Worm (Caenorhabditis elegans) whole organism, L4 larva: Measurements from ENCODE around the gene mpst-4.
"Not testable (repeated sequence)": the region's sequence is repeated elsewhere in the genome, so short reads cannot be mapped to it uniquely, and the experiment has no call there.

ENCODE experiments used
- F37D6.2 ChIP-seq: sonication (generic microtip); optimal IDR thresholded peaks from 2 replicates; lab custom pipeline; 2016; ENCODE audit warnings: mild to moderate bottlenecking, missing genetic modification characterization, missing compliant biosample characterization
- T20F7.1 ChIP-seq: fragments of 200-800 bp; sonication (Bioruptor generic); optimal IDR thresholded peaks from 2 replicates; lab custom pipeline; 2018; ENCODE audit warnings: mild to moderate bottlenecking, missing genetic modification characterization, missing compliant biosample characterization
- Y105C5A.15 ChIP-seq: fragments of 200-800 bp; sonication (Bioruptor generic); IDR thresholded peaks from 2 replicates; pipeline ENCODE4 v1.3.6; 2022; ENCODE audit warnings: missing genetic modification characterization, missing compliant biosample characterization
- Y48G9A.11 ChIP-seq: fragments of 200-800 bp; sonication (Bioruptor generic); IDR thresholded peaks from 2 replicates; pipeline ENCODE4 v1.3.6; 2022; ENCODE audit warnings: missing genetic modification reagents, missing genetic modification characterization, missing compliant biosample characterization
- Y5F2A.4 ChIP-seq: fragments of 200-800 bp; sonication (Bioruptor generic); optimal IDR thresholded peaks from 2 replicates; lab custom pipeline; 2018; ENCODE audit warnings: mild to moderate bottlenecking, missing genetic modification characterization, missing compliant biosample characterization
- aha-1 ChIP-seq: fragments of 150-350 bp; peaks from one replicate; lab custom pipeline; 2014; ENCODE audit warnings: missing biosample characterization, missing genetic modification characterization
- ceh-44 ChIP-seq: fragments of 200-800 bp; sonication (Bioruptor generic); IDR thresholded peaks from 2 replicates; pipeline ENCODE4 v1.3.6; 2022; ENCODE audit warnings: missing genetic modification reagents, missing genetic modification characterization, missing compliant biosample characterization
- ceh-62 ChIP-seq: sonication (generic microtip); optimal IDR thresholded peaks from 2 replicates; lab custom pipeline; 2017; ENCODE audit warnings: missing biosample characterization, missing genetic modification characterization
- ceh-82 ChIP-seq: sonication (generic microtip); optimal IDR thresholded peaks from 2 replicates; lab custom pipeline; 2017; ENCODE audit warnings: missing biosample characterization, missing genetic modification characterization
- ces-1 ChIP-seq: fragments of 150-350 bp; sonication (generic microtip); optimal IDR thresholded peaks from 4 replicates; lab custom pipeline; 2014; ENCODE audit warnings: missing biosample characterization, missing genetic modification reagents, missing genetic modification characterization
- daf-12 ChIP-seq: fragments of 150-350 bp; optimal IDR thresholded peaks from 2 replicates; lab custom pipeline; 2014; ENCODE audit warnings: missing biosample characterization, missing genetic modification reagents, missing genetic modification characterization
- dmd-8 ChIP-seq: fragments of 200-800 bp; sonication (Bioruptor generic); IDR thresholded peaks from 2 replicates; pipeline ENCODE4 v1.3.6; 2022; ENCODE audit warnings: missing genetic modification characterization, missing compliant biosample characterization
- dpl-1 ChIP-seq: fragments of 150-350 bp; optimal IDR thresholded peaks from 2 replicates; lab custom pipeline; 2014; ENCODE audit warnings: missing biosample characterization, missing genetic modification reagents, missing genetic modification characterization
- duxl-1 ChIP-seq: sonication (generic microtip); optimal IDR thresholded peaks from 2 replicates; lab custom pipeline; 2016; ENCODE audit warnings: mild to moderate bottlenecking, missing genetic modification characterization, moderate library complexity, missing compliant biosample characterization; ENCODE audit not compliant: poor library complexity
- fkh-10 ChIP-seq: fragments of 150-350 bp; optimal IDR thresholded peaks from 2 replicates; lab custom pipeline; 2014; ENCODE audit warnings: missing biosample characterization, missing genetic modification reagents, missing genetic modification characterization
- fos-1 ChIP-seq: fragments of 150-350 bp; optimal IDR thresholded peaks from 2 replicates; lab custom pipeline; 2014; ENCODE audit warnings: missing biosample characterization, missing genetic modification characterization
- hif-1 ChIP-seq, 2 experiments: sonication (generic microtip); optimal IDR thresholded peaks; 2 replicates each; lab custom pipeline; 2016 to 2017; ENCODE audit warnings: missing compliant biosample characterization in 2 of 2, missing genetic modification characterization in 2 of 2, missing genetic modification reagents in 2 of 2, missing genotype in 2 of 2, mild to moderate bottlenecking in 1 of 2
- hlh-30 ChIP-seq: sonication (generic microtip); optimal IDR thresholded peaks from 2 replicates; lab custom pipeline; 2017; ENCODE audit warnings: antibody characterized with exemption, mild to moderate bottlenecking, missing genetic modification characterization, missing compliant biosample characterization; ENCODE audit not compliant: insufficient read depth
- hmg-1.1 ChIP-seq: fragments of 200-800 bp; sonication (Bioruptor generic); IDR thresholded peaks from 2 replicates; pipeline ENCODE4 v1.3.6; 2022; ENCODE audit warnings: missing genetic modification reagents, missing genetic modification characterization, missing compliant biosample characterization
- jun-1 ChIP-seq: fragments of 150-350 bp; optimal IDR thresholded peaks from 2 replicates; lab custom pipeline; 2014; ENCODE audit warnings: missing biosample characterization, missing genetic modification reagents, missing genetic modification characterization
- lim-7 ChIP-seq: fragments of 200-800 bp; sonication (Bioruptor generic); IDR thresholded peaks from 2 replicates; pipeline ENCODE4 v1.3.6; 2022; ENCODE audit warnings: missing genetic modification characterization, missing compliant biosample characterization
- lin-38 ChIP-seq: fragments of 200-800 bp; sonication (Bioruptor generic); IDR thresholded peaks from 2 replicates; pipeline ENCODE4 v1.3.6; 2022; ENCODE audit warnings: missing genetic modification reagents, missing genetic modification characterization, missing compliant biosample characterization
- lin-39 ChIP-seq: fragments of 150-350 bp; optimal IDR thresholded peaks from 2 replicates; lab custom pipeline; 2014; ENCODE audit warnings: missing biosample characterization, missing genetic modification reagents, missing genetic modification characterization
- mxl-2 ChIP-seq: fragments of 200-800 bp; sonication (Bioruptor generic); conservative IDR thresholded peaks from 2 replicates; pipeline ENCODE4 v1.3.6; 2022; ENCODE audit warnings: missing genetic modification reagents, missing genetic modification characterization, missing compliant biosample characterization
- mxl-3 ChIP-seq: fragments of 200-800 bp; sonication (Bioruptor generic); optimal IDR thresholded peaks from 2 replicates; lab custom pipeline; 2018; ENCODE audit warnings: mild to moderate bottlenecking, missing genetic modification characterization, missing compliant biosample characterization
- nhr-102 ChIP-seq: sonication (generic microtip); optimal IDR thresholded peaks from 2 replicates; lab custom pipeline; 2016; ENCODE audit warnings: mild to moderate bottlenecking, missing genetic modification characterization, moderate library complexity, missing compliant biosample characterization
- nhr-237 ChIP-seq: sonication (generic microtip); optimal IDR thresholded peaks from 2 replicates; lab custom pipeline; 2017; ENCODE audit warnings: missing biosample characterization, missing genetic modification characterization
- nhr-28 ChIP-seq: fragments of 150-350 bp; optimal IDR thresholded peaks from 2 replicates; lab custom pipeline; 2014; ENCODE audit warnings: missing biosample characterization, missing genetic modification characterization
- nhr-48 ChIP-seq: sonication (generic microtip); optimal IDR thresholded peaks from 2 replicates; lab custom pipeline; 2016; ENCODE audit warnings: mild to moderate bottlenecking, missing genetic modification characterization, missing compliant biosample characterization
- nhr-6 ChIP-seq: fragments of 150-350 bp; optimal IDR thresholded peaks from 2 replicates; lab custom pipeline; 2014; ENCODE audit warnings: missing biosample characterization, missing genetic modification characterization
- php-3 ChIP-seq: fragments of 200-800 bp; sonication (Bioruptor generic); IDR thresholded peaks from 2 replicates; pipeline ENCODE4 v1.3.6; 2022; ENCODE audit warnings: missing genetic modification reagents, missing genetic modification characterization, missing compliant biosample characterization
- rbr-2 ChIP-seq: sonication (generic microtip); optimal IDR thresholded peaks from 2 replicates; lab custom pipeline; 2016; ENCODE audit warnings: missing genotype, missing genetic modification characterization, missing compliant biosample characterization
- snpc-1.2 ChIP-seq: fragments of 200-800 bp; sonication (Bioruptor generic); IDR thresholded peaks from 2 replicates; pipeline ENCODE4 v1.3.6; 2022; ENCODE audit warnings: missing genetic modification reagents, missing genetic modification characterization, missing compliant biosample characterization
- unc-130 ChIP-seq: sonication (generic microtip); optimal IDR thresholded peaks from 2 replicates; lab custom pipeline; 2016; ENCODE audit warnings: missing genetic modification reagents, missing genetic modification characterization, missing compliant biosample characterization
- unc-62 ChIP-seq, 3 experiments: fragments of 150-350 bp in 1 of 3; sonication (generic microtip); optimal IDR thresholded peaks in 2 of 3; peaks in 1 of 3; 1 replicate in 1 of 3; 2 replicates in 2 of 3; lab custom pipeline; 2014 to 2017; ENCODE audit warnings: missing biosample characterization in 3 of 3, missing genetic modification characterization in 3 of 3, missing genetic modification reagents in 3 of 3, missing genotype in 1 of 3

The mpst-4 gene

ce11 chrII:4827734-4828609 lies 35.3 kb downstream of the mpst-4 start, which contains the start of the genes fbxb-88 and tbck-1:
Gene fbxb-88 (minus strand): TSS chrII:4827884.
Gene tbck-1 (plus strand): TSS chrII:4828559.
- TF ChIP-seq Y105C5A.15 = no peak
- no peak for TF ChIP-seq ces-1 (GFP tag; lab: Kevin White, UChicago)
- no peak for TF ChIP-seq mxl-3 (GFP tag; lab: Kevin White, UChicago)
- TF ChIP-seq rbr-2 (tag; lab: Kevin White, UChicago) = peak; percentile 38
- no peak for TF ChIP-seq nhr-237
- TF ChIP-seq nhr-6 (tag; lab: Kevin White, UChicago) = no peak
- TF ChIP-seq nhr-48 = no peak
- TF ChIP-seq hmg-1.1 = no peak
- TF ChIP-seq T20F7.1 = peak; percentile 58
- no peak for TF ChIP-seq Y5F2A.4 (GFP tag; lab: Kevin White, UChicago)
- no peak for TF ChIP-seq jun-1
- TF ChIP-seq unc-62 (GFP tag; optimal IDR thresholded peaks at IDR 0.05 in 1 of 2; lab: Kevin White, UChicago) = no peak
- TF ChIP-seq unc-62 (tag; optimal IDR thresholded peaks at IDR 0.05; lab: Kevin White, UChicago) = no peak
- no peak for TF ChIP-seq unc-130 (GFP tag; lab: Kevin White, UChicago)
- peak; percentile 96 for TF ChIP-seq dpl-1
- no peak for TF ChIP-seq F37D6.2 (tag; lab: Kevin White, UChicago)
- no peak for TF ChIP-seq daf-12 (tag; lab: Kevin White, UChicago)

ce11 chrII:4825133-4825532 lies 38.1 kb downstream of the mpst-4 start, which contains the start of the genes C33F10.8 and msp-40:
Gene C33F10.8 (minus strand): TSS chrII:4825233.
Gene msp-40 (plus strand): TSS chrII:4825414.
- TF ChIP-seq ceh-62 (tag; lab: Kevin White, UChicago); F37D6.2 (tag; lab: Kevin White, UChicago); unc-62 (GFP tag; optimal IDR thresholded peaks at IDR 0.05 in 1 of 2; lab: Kevin White, UChicago); unc-62 (tag; optimal IDR thresholded peaks at IDR 0.05; lab: Kevin White, UChicago): not testable (repeated sequence)

ce11 chrII:4822610-4823009 lies 40.6 kb downstream of the mpst-4 start:
- TF ChIP-seq nhr-28 (peak; percentile 87), mxl-2 (GFP tag; lab: Robert Waterston, UW) (no peak)
- TF ChIP-seq, all 104 proteins: peak for 1

- TF ChIP-seq snpc-1.2 (GFP tag; lab: Robert Waterston, UW) = no peak
- TF ChIP-seq nhr-28 = peak; percentile 64
- TF ChIP-seq nhr-48 = peak; percentile 46
- TF ChIP-seq mxl-3 (GFP tag; lab: Kevin White, UChicago) = peak; percentile 22
Measured at ce11 chrII:4821739-4822138, 41.5 kb downstream of the mpst-4 start, which contains the start of gene lact-5. Gene lact-5 (minus strand): TSS chrII:4821739.

ce11 chrII:4818780-4819179 lies 44.5 kb downstream of the mpst-4 start:
- TF ChIP-seq hif-1 (tag; optimal IDR thresholded peaks at IDR 0.05; lab: Kevin White, UChicago) = no peak
- TF ChIP-seq unc-62 (GFP tag; optimal IDR thresholded peaks at IDR 0.05 in 1 of 2; lab: Kevin White, UChicago) = peak in 1 of 2 experiments; percentile 94
- TF ChIP-seq unc-62 (tag; optimal IDR thresholded peaks at IDR 0.05; lab: Kevin White, UChicago) = no peak

- TF ChIP-seq nhr-237 = no peak
- TF ChIP-seq duxl-1 (tag; lab: Kevin White, UChicago) = no peak
- no peak for TF ChIP-seq php-3 (GFP tag; lab: Robert Waterston, UW)
- TF ChIP-seq dmd-8 (GFP tag; lab: Robert Waterston, UW) = no peak
- TF ChIP-seq lin-39 (tag; lab: Kevin White, UChicago) = no peak
- TF ChIP-seq ceh-82 (tag; lab: Kevin White, UChicago) = no peak
- TF ChIP-seq Y105C5A.15 = no peak
- TF ChIP-seq lin-38 (GFP tag; lab: Robert Waterston, UW) = no peak
- no peak for TF ChIP-seq lim-7
- no peak for TF ChIP-seq hlh-30
- no peak for TF ChIP-seq mxl-3 (GFP tag; lab: Kevin White, UChicago)
- no peak for TF ChIP-seq fkh-10 (GFP tag; lab: Kevin White, UChicago)
- no peak for TF ChIP-seq fos-1
- TF ChIP-seq ceh-44 = no peak
- no peak for TF ChIP-seq aha-1 (tag; lab: Kevin White, UChicago)
- no peak for TF ChIP-seq nhr-102 (tag; lab: Kevin White, UChicago)
- no peak for TF ChIP-seq Y48G9A.11
Measured at ce11 chrII:4815356-4815755, 47.9 kb downstream of the mpst-4 start.
